Worm (Caenorhabditis elegans) whole organism, midembryonic: Measurements from ENCODE around the gene flp-1.

Experiments
- cog-1 ChIP-seq: sonication (generic microtip); optimal IDR thresholded peaks from 2 replicates; lab custom pipeline; 2016; ENCODE audit warnings: missing genetic modification characterization, missing compliant biosample characterization
- flt-1 ChIP-seq: fragments of 200-800 bp; sonication (Bioruptor generic); IDR thresholded peaks from 2 replicates; pipeline ENCODE4 v1.3.6; 2022; ENCODE audit warnings: missing genetic modification characterization, missing compliant biosample characterization
- klf-2 ChIP-seq: fragments of 200-800 bp; sonication (Bioruptor generic); conservative IDR thresholded peaks from 2 replicates; pipeline ENCODE4 v1.3.6; 2022; ENCODE audit warnings: missing genetic modification reagents, missing genetic modification characterization, missing compliant biosample characterization
- med-1 ChIP-seq: sonication (generic microtip); optimal IDR thresholded peaks from 2 replicates; lab custom pipeline; 2017; ENCODE audit warnings: missing genetic modification characterization, mild to moderate bottlenecking, missing compliant biosample characterization, antibody characterized with exemption, missing genetic modification reagents; ENCODE audit not compliant: insufficient read depth
- ztf-23 ChIP-seq: fragments of 200-800 bp; sonication (Bioruptor generic); IDR thresholded peaks from 2 replicates; pipeline ENCODE4 v1.3.6; 2022; ENCODE audit warnings: missing genetic modification reagents, missing genetic modification characterization, missing compliant biosample characterization
- ztf-29 ChIP-seq: fragments of 200-800 bp; sonication (Bioruptor generic); IDR thresholded peaks from 2 replicates; pipeline ENCODE4 v1.3.6; 2022; ENCODE audit warnings: missing genetic modification reagents, missing genetic modification characterization, missing compliant biosample characterization

DNA sequence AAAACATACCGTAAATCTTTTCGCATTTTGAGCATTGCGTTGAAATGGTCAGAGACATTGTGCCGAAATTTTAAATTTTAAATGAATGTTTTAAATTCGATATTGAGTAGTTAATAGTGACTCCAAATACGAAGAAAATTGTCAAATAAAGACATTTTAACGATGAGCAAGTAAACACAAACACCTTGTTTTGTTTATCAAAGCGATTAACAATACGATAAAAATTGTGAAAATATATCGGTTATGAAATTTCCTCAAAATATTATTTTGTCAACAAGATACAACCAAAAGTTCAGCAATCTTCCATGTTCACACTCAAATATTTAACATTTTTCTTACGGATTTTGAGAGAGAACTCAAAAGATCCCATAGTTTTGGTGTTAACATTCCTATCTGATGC, 9.8 kb downstream of the flp-1 start, which contains the start of gene F23B2.10:
- TF ChIP-seq flt-1 (GFP tag; lab: Robert Waterston, UW) (no peak), med-1 (no peak), ztf-23 (GFP tag; lab: Robert Waterston, UW) (no peak), ztf-29 (GFP tag; lab: Robert Waterston, UW) (no peak), cog-1 (tag; lab: Kevin White, UChicago) (no peak), klf-2 (GFP tag; lab: Robert Waterston, UW) (no peak)
